Fruit fly (Drosophila melanogaster) Kc167 (cell line): Measurements from ENCODE around the gene Ork1.

Source experiments
- Sin3A ChIP-seq: fragments of >200 bp; optimal IDR thresholded peaks from 2 replicates; lab custom pipeline; 2018; ENCODE audit warnings: missing external identifiers
- h ChIP-seq: fragments of >200 bp; optimal IDR thresholded peaks from 3 replicates; lab custom pipeline; 2018; ENCODE audit warnings: missing external identifiers
- insv ChIP-seq: fragments of >200 bp; optimal IDR thresholded peaks from 3 replicates; lab custom pipeline; 2018; ENCODE audit warnings: missing external identifiers

- no peak for TF ChIP-seq h (lab: Kevin White, UChicago)
- TF ChIP-seq Sin3A: no peak
- TF ChIP-seq insv (lab: Kevin White, UChicago): no peak
Measured at dm6 chrX:10857376-10857775, 33.7 kb downstream of the Ork1 start, which contains the start of the genes sofe and CG2186.
